Worm (Caenorhabditis elegans) whole organism, L4 larva: ENCODE data around the gene nish-1.

ENCODE experiments used
- F44E2.7 ChIP-seq: fragments of 200-800 bp; sonication (Bioruptor generic); IDR thresholded peaks from 2 replicates; pipeline ENCODE4 v2.1.2; 2022; ENCODE audit warnings: missing genetic modification characterization, missing compliant biosample characterization
- F49E8.2 ChIP-seq: sonication (generic microtip); optimal IDR thresholded peaks from 2 replicates; lab custom pipeline; 2016; ENCODE audit warnings: missing compliant biosample characterization, mild to moderate bottlenecking, missing genetic modification characterization, borderline replicate concordance
- ceh-82 ChIP-seq: sonication (generic microtip); optimal IDR thresholded peaks from 2 replicates; lab custom pipeline; 2017; ENCODE audit warnings: missing biosample characterization, missing genetic modification characterization
- fkh-10 ChIP-seq: fragments of 150-350 bp; optimal IDR thresholded peaks from 2 replicates; lab custom pipeline; 2014; ENCODE audit warnings: missing biosample characterization, missing genetic modification reagents, missing genetic modification characterization
- lin-13 ChIP-seq: fragments of 150-350 bp; optimal IDR thresholded peaks from 2 replicates; lab custom pipeline; 2014; ENCODE audit warnings: missing biosample characterization, missing genetic modification reagents, missing genetic modification characterization
- lin-39 ChIP-seq: fragments of 150-350 bp; optimal IDR thresholded peaks from 2 replicates; lab custom pipeline; 2014; ENCODE audit warnings: missing biosample characterization, missing genetic modification reagents, missing genetic modification characterization
- mep-1 ChIP-seq: fragments of 150-350 bp; sonication (generic microtip); optimal IDR thresholded peaks from 3 replicates; lab custom pipeline; 2014; ENCODE audit warnings: missing biosample characterization, missing genetic modification characterization
- nhr-237 ChIP-seq: sonication (generic microtip); optimal IDR thresholded peaks from 2 replicates; lab custom pipeline; 2017; ENCODE audit warnings: missing biosample characterization, missing genetic modification characterization
- nhr-77 ChIP-seq: fragments of 150-350 bp; optimal IDR thresholded peaks from 2 replicates; lab custom pipeline; 2014; ENCODE audit warnings: missing biosample characterization, missing genetic modification characterization
- pqm-1 ChIP-seq: sonication (generic microtip); optimal IDR thresholded peaks from 2 replicates; lab custom pipeline; 2017; ENCODE audit warnings: missing biosample characterization, missing genetic modification characterization
- snpc-4 ChIP-seq: fragments of 150-350 bp; optimal IDR thresholded peaks from 2 replicates; lab custom pipeline; 2014; ENCODE audit warnings: missing biosample characterization, missing genetic modification characterization
- spr-1 ChIP-seq: sonication (generic microtip); optimal IDR thresholded peaks from 2 replicates; lab custom pipeline; 2016; ENCODE audit warnings: mild to moderate bottlenecking, missing genetic modification characterization, missing compliant biosample characterization
- tag-97 ChIP-seq: fragments of 200-800 bp; sonication (Bioruptor generic); IDR thresholded peaks from 2 replicates; pipeline ENCODE4 v1.3.6; 2022; ENCODE audit warnings: missing genetic modification characterization, missing compliant biosample characterization

- TF ChIP-seq F44E2.7 (GFP tag; lab: Robert Waterston, UW) (no peak), snpc-4 (tag; lab: Kevin White, UChicago) (no peak), pqm-1 (no peak), lin-13 (no peak), tag-97 (no peak), nhr-237 (tag; lab: Kevin White, UChicago) (no peak), F49E8.2 (tag; lab: Kevin White, UChicago) (no peak), lin-39 (tag; lab: Kevin White, UChicago) (no peak), spr-1 (no peak), ceh-82 (tag; lab: Kevin White, UChicago) (no peak), nhr-77 (tag; lab: Kevin White, UChicago) (no peak), mep-1 (tag; lab: Kevin White, UChicago) (no peak), fkh-10 (GFP tag; lab: Kevin White, UChicago) (no peak)
Observed at ce11 chrIV:10855946-10856345, 8.2 kb upstream of the nish-1 start.
